Worm (Caenorhabditis elegans): Measurements from ENCODE around the gene Y52D5A.2.
"Not testable (repeated sequence)": the region's sequence is repeated elsewhere in the genome, so short reads cannot be mapped to it uniquely, and the experiment has no call there.

The Y52D5A.2 gene

DNA sequence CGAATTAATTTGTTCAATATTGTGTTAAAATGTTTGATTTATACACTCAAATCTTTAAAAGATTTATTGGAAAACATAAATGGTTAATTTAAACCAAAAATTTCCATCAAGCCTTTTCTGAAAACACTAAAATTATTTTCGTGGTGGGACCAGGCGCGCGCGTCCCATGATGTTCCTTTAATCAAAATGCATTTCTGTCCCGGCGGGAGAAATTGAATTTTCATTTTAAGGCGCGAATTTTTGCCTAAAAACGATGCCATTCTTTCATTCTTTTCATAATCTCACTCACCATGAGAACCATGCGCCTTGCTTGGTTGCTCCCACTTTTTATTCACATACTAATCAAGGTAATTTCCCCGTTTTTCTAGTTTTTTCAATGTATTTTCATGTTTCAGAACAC lies 5.4 kb upstream of the Y52D5A.2 start, which contains the start of gene rme-2:
rme-2 (plus strand) TSS at position 288 of the 400 bp plus-strand sequence.
- no peak for TF ChIP-seq elt-3 (tag; optimal IDR thresholded peaks at IDR 0.05)
- TF ChIP-seq efl-1 (optimal IDR thresholded peaks at IDR 0.05), result no peak
- TF ChIP-seq efl-1 (GFP tag; optimal IDR thresholded peaks at IDR 0.05 in 1 of 2), result no peak
- TF ChIP-seq nhr-20 (tag; optimal IDR thresholded peaks at IDR 0.05), result no peak
- TF ChIP-seq grh-1 (GFP tag; IDR thresholded peaks at IDR 0.05), result no peak
- TF ChIP-seq irx-1 (tag; optimal IDR thresholded peaks at IDR 0.05), result no peak
- no peak for TF ChIP-seq ces-1 (GFP tag; optimal IDR thresholded peaks at IDR 0.05)
- TF ChIP-seq C04F5.9 (tag; optimal IDR thresholded peaks at IDR 0.05), result no peak

DNA sequence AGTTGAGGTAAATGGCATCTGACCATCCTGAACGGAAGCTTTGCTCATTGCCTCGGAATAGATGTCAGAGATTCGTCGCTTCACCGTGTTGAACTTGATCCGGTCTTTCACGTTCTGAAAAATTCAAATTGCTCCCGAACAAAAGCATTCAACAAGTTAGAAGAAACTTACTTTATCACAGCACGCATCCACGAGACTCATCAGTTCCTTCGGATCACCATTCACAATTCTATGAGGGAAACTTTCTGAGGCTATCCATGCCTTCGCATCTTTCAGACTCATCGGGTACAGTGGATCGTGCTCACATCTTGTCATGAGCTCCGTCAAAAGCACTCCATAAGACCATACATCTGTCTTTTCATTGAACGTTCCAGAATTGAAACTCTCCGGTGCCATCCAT lies 1.5 kb downstream of the Y52D5A.2 start:
- TF ChIP-seq aly-2 (tag; optimal IDR thresholded peaks at IDR 0.05), result no peak

DNA sequence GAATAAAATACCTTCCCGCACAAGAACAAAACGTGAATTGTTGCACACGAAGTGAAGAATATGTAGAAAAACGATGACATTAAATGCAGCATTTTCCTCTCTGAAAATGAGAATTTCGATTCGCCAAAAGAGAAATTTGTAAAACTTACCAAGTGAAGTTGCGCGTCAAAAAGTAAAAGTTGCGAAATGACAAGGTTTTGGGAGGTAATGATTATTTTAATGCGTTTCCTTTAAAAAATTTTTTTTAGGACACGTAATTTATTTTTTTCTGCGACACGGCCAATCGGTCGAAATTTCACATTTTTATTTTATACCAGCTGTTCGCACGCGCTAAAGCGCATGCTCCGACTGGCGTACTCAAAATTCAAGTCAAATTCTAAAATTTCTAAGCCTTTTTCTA lies 8.3 kb downstream of the Y52D5A.2 start, which contains the start of gene Y4C6A.3:
Y4C6A.3 (minus strand) TSS at position 101 of the 400 bp plus-strand sequence.
- not testable (repeated sequence) for TF ChIP-seq efl-3 (GFP tag; optimal IDR thresholded peaks at IDR 0.05); snu-23 (GFP tag; optimal IDR thresholded peaks at IDR 0.05); unc-30 (tag; optimal IDR thresholded peaks at IDR 0.05)

DNA sequence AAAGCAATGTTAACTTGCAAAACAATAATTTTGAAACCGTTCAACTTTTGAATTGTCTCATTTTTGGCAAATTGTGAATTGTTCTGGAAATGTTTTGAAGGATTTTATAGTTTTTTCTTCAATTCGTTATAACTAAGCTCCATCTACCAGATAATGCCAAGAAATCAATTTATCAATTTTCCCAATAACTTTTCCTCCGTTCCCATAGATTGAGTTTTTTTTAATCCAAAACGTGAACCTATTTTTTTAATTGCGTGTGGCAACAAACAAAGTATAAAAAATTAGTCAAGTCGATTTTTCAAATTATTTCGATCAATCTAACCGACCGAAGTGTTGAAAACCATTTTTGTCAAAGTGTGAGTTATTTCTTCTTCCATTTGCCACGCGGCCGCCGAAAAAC lies 11.6 kb downstream of the Y52D5A.2 start, which contains the start of gene Y4C6A.4:
Y4C6A.4 (plus strand) TSS at position 301 of the 400 bp plus-strand sequence.
- no peak for TF ChIP-seq nhr-71 (tag; optimal IDR thresholded peaks at IDR 0.05)
- TF ChIP-seq C04F5.9 (tag; optimal IDR thresholded peaks at IDR 0.05), result no peak
- TF ChIP-seq lin-15B (tag; optimal IDR thresholded peaks at IDR 0.05), result no peak
- TF ChIP-seq nhr-76 (tag; optimal IDR thresholded peaks at IDR 0.05), result no peak
- no peak for TF ChIP-seq skn-1 (tag; optimal IDR thresholded peaks at IDR 0.05)
- TF ChIP-seq lin-39 (tag; optimal IDR thresholded peaks at IDR 0.05), result no peak
- TF ChIP-seq nhr-28 (tag; optimal IDR thresholded peaks at IDR 0.05), result no peak
- no peak for TF ChIP-seq unc-62 (GFP tag; optimal IDR thresholded peaks at IDR 0.05)
- TF ChIP-seq hlh-17 (GFP tag; optimal IDR thresholded peaks at IDR 0.05; ENCODE audit: borderline replicate concordance), result no peak
- no peak for TF ChIP-seq xbp-1 (tag; optimal IDR thresholded peaks at IDR 0.05)
- no peak for TF ChIP-seq ztf-11 (tag; optimal IDR thresholded peaks at IDR 0.05)
- TF ChIP-seq swsn-7 (tag; optimal IDR thresholded peaks at IDR 0.05), result no peak
- no peak for TF ChIP-seq mep-1 (tag; optimal IDR thresholded peaks at IDR 0.05)
- TF ChIP-seq ets-5 (GFP tag; IDR thresholded peaks at IDR 0.05), result no peak
- no peak for TF ChIP-seq alr-1 (tag; optimal IDR thresholded peaks at IDR 0.05; ENCODE audit: borderline replicate concordance)
- TF ChIP-seq egl-13 (tag; optimal IDR thresholded peaks at IDR 0.05), result no peak
- no peak for TF ChIP-seq blmp-1 (tag; optimal IDR thresholded peaks at IDR 0.05)
- TF ChIP-seq lin-13 (GFP tag; optimal IDR thresholded peaks at IDR 0.05), result no peak

DNA sequence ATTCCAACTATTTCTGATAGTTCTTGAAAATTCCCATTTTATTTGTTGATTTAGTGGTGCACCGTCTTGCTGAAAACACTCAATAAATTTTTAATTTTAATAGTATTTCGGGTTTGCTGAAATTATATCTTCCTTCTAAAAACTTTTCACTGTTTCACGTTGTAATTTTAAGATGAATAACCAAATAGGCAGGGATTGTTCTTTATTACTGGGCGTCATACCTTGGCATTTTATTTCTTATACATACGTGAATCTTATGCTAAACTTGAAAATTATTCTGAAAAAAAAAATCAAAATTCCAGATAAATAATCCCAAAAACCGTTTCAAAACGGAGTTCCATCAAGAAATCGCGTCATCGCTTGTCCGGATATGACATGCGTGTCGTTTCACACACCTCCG lies 25.6 kb downstream of the Y52D5A.2 start, which contains the start of gene mgl-3:
mgl-3 (plus strand) TSS at position 301 of the 400 bp plus-strand sequence.
- no peak for TF ChIP-seq ces-1 (GFP tag; optimal IDR thresholded peaks at IDR 0.05)

DNA sequence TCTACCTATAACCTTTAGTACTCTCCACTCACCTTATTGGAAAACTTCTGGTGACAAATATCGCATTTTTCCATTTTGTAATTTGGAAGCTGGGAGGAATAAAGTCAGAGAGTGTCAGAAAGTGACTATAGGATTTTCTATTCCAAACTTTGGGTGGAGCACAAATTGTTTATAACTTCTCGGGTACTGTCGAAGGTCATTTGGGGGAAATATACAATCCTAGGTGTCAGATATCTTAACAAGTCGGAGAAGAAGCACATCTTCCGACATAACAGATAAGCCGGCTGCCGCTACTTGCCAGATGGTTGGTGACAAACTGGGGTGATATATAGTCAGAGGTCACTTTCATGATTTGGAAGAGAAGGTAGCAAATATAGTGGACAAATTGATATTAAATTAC lies 45.2 kb downstream of the Y52D5A.2 start, which contains the start of gene ehn-3:
ehn-3 (minus strand) TSS at position 101 of the 400 bp plus-strand sequence.
- TF ChIP-seq skn-1 (tag; optimal IDR thresholded peaks at IDR 0.05), result no peak

DNA sequence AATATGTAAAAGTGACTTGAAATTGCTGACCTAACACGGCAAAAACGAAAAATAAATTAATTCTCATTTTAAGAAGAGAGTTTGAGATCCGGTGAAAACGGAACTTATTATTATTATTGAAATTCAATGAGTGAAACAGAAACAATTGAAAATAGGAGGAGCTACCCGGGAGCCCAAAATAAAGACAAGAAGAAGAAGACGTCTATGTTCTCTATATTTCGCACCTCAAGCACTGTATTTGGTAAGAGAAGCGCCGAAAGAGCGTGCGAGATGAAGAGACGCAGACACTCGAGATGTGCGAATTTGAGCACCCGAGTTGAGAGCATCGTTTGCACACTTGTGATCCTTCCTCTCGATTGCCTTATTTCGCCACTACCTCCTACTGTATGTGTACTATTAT lies 48.6 kb downstream of the Y52D5A.2 start, which contains the start of gene spp-7:
spp-7 (minus strand) TSS at position 101 of the 400 bp plus-strand sequence.
- TF ChIP-seq ztf-4 (tag; optimal IDR thresholded peaks at IDR 0.05), result no peak
- no peak for TF ChIP-seq unc-130 (tag; optimal IDR thresholded peaks at IDR 0.05)
- TF ChIP-seq ztf-11 (tag; optimal IDR thresholded peaks at IDR 0.05), result no peak
- TF ChIP-seq vab-15 (tag; optimal IDR thresholded peaks at IDR 0.05), result no peak
- no peak for TF ChIP-seq dsc-1 (tag; optimal IDR thresholded peaks at IDR 0.05)
- no peak for TF ChIP-seq pag-3 (tag; optimal IDR thresholded peaks at IDR 0.05; ENCODE audit: borderline replicate concordance, insufficient read depth)
- no peak for TF ChIP-seq fkh-8 (tag; optimal IDR thresholded peaks at IDR 0.05)
- TF ChIP-seq ces-1 (GFP tag; optimal IDR thresholded peaks at IDR 0.05), result no peak
- TF ChIP-seq grh-1 (GFP tag; IDR thresholded peaks at IDR 0.05), result no peak
- TF ChIP-seq C16A3.4 (tag; optimal IDR thresholded peaks at IDR 0.05), result no peak
- TF ChIP-seq ceh-82 (tag; optimal IDR thresholded peaks at IDR 0.05), result no peak
- no peak for TF ChIP-seq dpl-1 (GFP tag; optimal IDR thresholded peaks at IDR 0.05)
- TF ChIP-seq xbp-1 (tag; optimal IDR thresholded peaks at IDR 0.05), result no peak

Measured in whole organism, L1 larva.